Worm (Caenorhabditis elegans): ENCODE results near the gene nspc-14.
A peak's percentile ranks its signal among the peaks of the same experiment; 100 is the strongest.

DNA sequence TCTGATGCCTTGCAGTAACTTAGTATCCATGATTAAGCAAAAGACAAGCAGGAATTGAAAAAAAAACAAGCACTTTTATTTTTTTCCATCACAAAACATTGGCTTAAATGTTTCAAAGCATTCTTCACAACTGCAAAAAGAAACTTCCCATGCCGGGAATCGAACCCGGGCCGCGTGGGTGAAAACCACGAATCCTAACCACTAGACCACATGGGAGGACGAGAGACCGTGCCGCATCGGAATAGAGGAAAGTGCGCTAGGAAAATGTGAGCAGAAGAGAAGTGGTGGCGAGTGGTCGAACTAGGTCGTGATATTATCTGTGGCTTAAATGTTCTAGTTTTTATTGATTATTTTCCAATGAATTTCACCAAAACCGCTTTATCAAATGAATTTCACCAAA is 8.6 kb upstream of the nspc-14 start:
- TF ChIP-seq unc-62 (GFP tag; optimal IDR thresholded peaks at IDR 0.05) (no peak), nhr-90 (tag; optimal IDR thresholded peaks at IDR 0.05) (peak; percentile 54), atf-7 (tag; optimal IDR thresholded peaks at IDR 0.05) (no peak), him-1 (tag; optimal IDR thresholded peaks at IDR 0.05) (peak; percentile 86), cebp-1 (GFP tag; IDR thresholded peaks at IDR 0.05) (0 out of 2 replicates have a peak, but pooled peaks have one; percentile 45), cebp-1 (tag; optimal IDR thresholded peaks at IDR 0.05) (no peak), bed-1 (GFP tag; IDR thresholded peaks at IDR 0.05) (no peak), tlf-1 (GFP tag; optimal IDR thresholded peaks at IDR 0.05) (no peak), egrh-3 (GFP tag; IDR thresholded peaks at IDR 0.05) (peak; percentile 42), snpc-1.1 (tag; optimal IDR thresholded peaks at IDR 0.05; ENCODE audit: insufficient read depth) (peak; percentile 5), B0019.2 (GFP tag; conservative IDR thresholded peaks at IDR 0.05) (no peak), lir-1 (GFP tag; conservative IDR thresholded peaks at IDR 0.05) (0 out of 2 replicates have a peak, but pooled peaks have one; percentile 28), dpl-1 (GFP tag; optimal IDR thresholded peaks at IDR 0.05) (no peak), pha-4 (tag; optimal IDR thresholded peaks at IDR 0.05) (no peak)
